Fruit fly (Drosophila melanogaster) whole organism, embryonic: ENCODE data around the gene chic.

Experiments
- Atf6 ChIP-seq: fragments of 200-800 bp; sonication (Bioruptor generic); IDR thresholded peaks from 2 replicates; pipeline ENCODE4 v1.3.6; 2022; ENCODE audit warnings: missing biosample characterization, missing genetic modification characterization
- CG10147 ChIP-seq: fragments of 200-800 bp; sonication (Bioruptor generic); optimal IDR thresholded peaks from 2 replicates; lab custom pipeline; 2019; ENCODE audit warnings: missing biosample characterization, mild to moderate bottlenecking, missing genetic modification characterization, moderate library complexity
- CG11696 ChIP-seq: fragments of 200-800 bp; sonication (Bioruptor generic); IDR thresholded peaks from 2 replicates; pipeline ENCODE4 v1.3.6; 2022; ENCODE audit warnings: missing biosample characterization, missing genetic modification characterization
- CG12236 ChIP-seq: fragments of 200-800 bp; sonication (Bioruptor generic); optimal IDR thresholded peaks from 2 replicates; lab custom pipeline; 2016; ENCODE audit warnings: missing biosample characterization, missing genetic modification characterization
- CG12299 ChIP-seq: fragments of 200-800 bp; sonication (Bioruptor generic); optimal IDR thresholded peaks from 2 replicates; lab custom pipeline; 2018; ENCODE audit warnings: missing biosample characterization, mild to moderate bottlenecking, missing genetic modification characterization
- CG13287 ChIP-seq: fragments of 200-800 bp; sonication (Bioruptor generic); IDR thresholded peaks from 2 replicates; pipeline ENCODE4 v1.3.6; 2022; ENCODE audit warnings: missing biosample characterization, missing genetic modification characterization; ENCODE audit not compliant: partially characterized antibody
- CG15696 ChIP-seq: fragments of 200-800 bp; sonication (Bioruptor generic); optimal IDR thresholded peaks from 2 replicates; lab custom pipeline; 2019; ENCODE audit warnings: missing biosample characterization, mild to moderate bottlenecking, missing genetic modification characterization, moderate library complexity
- CG1792 ChIP-seq: fragments of 200-800 bp; sonication (Bioruptor generic); optimal IDR thresholded peaks from 2 replicates; lab custom pipeline; 2016; ENCODE audit warnings: missing biosample characterization, missing genetic modification characterization
- CG18011 ChIP-seq: fragments of 200-800 bp; sonication (Bioruptor generic); optimal IDR thresholded peaks from 2 replicates; lab custom pipeline; 2017; ENCODE audit warnings: missing biosample characterization, missing genetic modification characterization, mild to moderate bottlenecking, moderate library complexity, missing genotype
- CG2120 ChIP-seq: fragments of 200-800 bp; sonication (Bioruptor generic); optimal IDR thresholded peaks from 3 replicates; lab custom pipeline; 2016; ENCODE audit warnings: missing biosample characterization, missing genetic modification characterization
- CG2199 ChIP-seq: fragments of 200-800 bp; sonication (Bioruptor generic); IDR thresholded peaks from 3 replicates; pipeline ENCODE4 v1.3.6; 2022; ENCODE audit warnings: missing biosample characterization, missing genetic modification characterization
- CG2875 ChIP-seq: fragments of 200-800 bp; sonication (Bioruptor generic); optimal IDR thresholded peaks from 2 replicates; lab custom pipeline; 2017; ENCODE audit warnings: missing biosample characterization, mild to moderate bottlenecking, missing genetic modification characterization, missing genetic modification reagents
- CG31365 ChIP-seq: fragments of 200-800 bp; sonication (Bioruptor generic); optimal IDR thresholded peaks from 2 replicates; lab custom pipeline; 2018; ENCODE audit warnings: missing biosample characterization, mild to moderate bottlenecking, missing genetic modification characterization
- CG34224 ChIP-seq: fragments of 200-800 bp; sonication (Bioruptor generic); IDR thresholded peaks from 3 replicates; pipeline ENCODE4 v1.3.6; 2022; ENCODE audit warnings: missing biosample characterization, missing genetic modification characterization; ENCODE audit not compliant: partially characterized antibody
- CG4707 ChIP-seq: fragments of 200-800 bp; sonication (Bioruptor generic); optimal IDR thresholded peaks from 2 replicates; lab custom pipeline; 2018; ENCODE audit warnings: missing biosample characterization, mild to moderate bottlenecking, missing genetic modification characterization, moderate library complexity
- CG5953 ChIP-seq: fragments of 200-800 bp; sonication (Bioruptor generic); IDR thresholded peaks from 2 replicates; pipeline ENCODE4 v1.3.6; 2022; ENCODE audit warnings: missing biosample characterization, missing genetic modification characterization
- CG6175 ChIP-seq: fragments of 200-800 bp; sonication (Bioruptor generic); IDR thresholded peaks from 3 replicates; pipeline ENCODE4 v1.3.6; 2022; ENCODE audit warnings: missing biosample characterization, missing genetic modification characterization
- CG6272 ChIP-seq: fragments of 200-800 bp; sonication (Bioruptor generic); IDR thresholded peaks from 2 replicates; pipeline ENCODE4 v1.3.6; 2022; ENCODE audit warnings: missing biosample characterization, missing genetic modification characterization
- CG8290 ChIP-seq, 3 experiments: fragments of 200-800 bp; sonication (Bioruptor generic); optimal IDR thresholded peaks; 2 replicates each; lab custom pipeline; 2016 to 2019; ENCODE audit warnings: missing biosample characterization in 3 of 3, missing genetic modification characterization in 3 of 3, mild to moderate bottlenecking in 2 of 3, moderate library complexity in 1 of 3
- CG8924 ChIP-seq: fragments of 200-800 bp; optimal IDR thresholded peaks from 3 replicates; lab custom pipeline; 2019; ENCODE audit warnings: missing biosample characterization, mild to moderate bottlenecking, missing genetic modification characterization, moderate library complexity
- CG9437 ChIP-seq: fragments of 200-800 bp; sonication (Bioruptor generic); optimal IDR thresholded peaks from 2 replicates; lab custom pipeline; 2018; ENCODE audit warnings: missing biosample characterization, mild to moderate bottlenecking, missing genetic modification characterization
- CG9797 ChIP-seq: fragments of 200-800 bp; sonication (Bioruptor generic); optimal IDR thresholded peaks from 3 replicates; lab custom pipeline; 2018; ENCODE audit warnings: missing biosample characterization, mild to moderate bottlenecking, missing genetic modification characterization
- CTCF ChIP-seq: fragments of 200-800 bp; sonication (Bioruptor generic); optimal IDR thresholded peaks from 2 replicates; lab custom pipeline; 2017; ENCODE audit warnings: missing biosample characterization, mild to moderate bottlenecking, missing genetic modification characterization, moderate library complexity
- Dek ChIP-seq: fragments of 200-800 bp; sonication (Bioruptor generic); optimal IDR thresholded peaks from 3 replicates; lab custom pipeline; 2019; ENCODE audit warnings: missing biosample characterization, mild to moderate bottlenecking, missing genetic modification characterization, moderate library complexity
- Dll ChIP-seq: fragments of 200-800 bp; sonication (Bioruptor generic); IDR thresholded peaks from 4 replicates; pipeline ENCODE4 v1.3.6; 2022; ENCODE audit warnings: missing biosample characterization, missing genetic modification characterization; ENCODE audit not compliant: partially characterized antibody
- Gsc ChIP-seq: fragments of 200-800 bp; sonication (Bioruptor generic); IDR thresholded peaks from 2 replicates; pipeline ENCODE4 v1.3.6; 2022; ENCODE audit warnings: missing biosample characterization, missing genetic modification characterization
- H15 ChIP-seq: fragments of 200-800 bp; sonication (Bioruptor generic); IDR thresholded peaks from 3 replicates; pipeline ENCODE4 v1.3.6; 2022; ENCODE audit warnings: missing biosample characterization, missing genetic modification characterization
- Hr78 ChIP-seq, 2 experiments: fragments of 200-800 bp in 1 of 2; fragments of >200 bp in 1 of 2; sonication (Bioruptor generic) in 1 of 2; optimal IDR thresholded peaks; 2 replicates each; lab custom pipeline; 2017 to 2019; ENCODE audit warnings: missing biosample characterization in 2 of 2, missing genetic modification characterization in 2 of 2, mild to moderate bottlenecking in 1 of 2, moderate library complexity in 1 of 2
- Ptx1 ChIP-seq: fragments of 200-800 bp; sonication (Bioruptor generic); IDR thresholded peaks from 2 replicates; pipeline ENCODE4 v1.3.6; 2022; ENCODE audit warnings: missing biosample characterization, missing genetic modification characterization
- Scr ChIP-seq: fragments of 200-800 bp; sonication (Bioruptor generic); IDR thresholded peaks from 2 replicates; pipeline ENCODE4 v1.3.6; 2022; ENCODE audit warnings: missing biosample characterization, missing genetic modification characterization; ENCODE audit not compliant: partially characterized antibody
- Sry-β ChIP-seq: fragments of 200-800 bp; sonication (Bioruptor generic); optimal IDR thresholded peaks from 2 replicates; lab custom pipeline; 2018; ENCODE audit warnings: missing biosample characterization, mild to moderate bottlenecking, missing genetic modification characterization, moderate library complexity
- ase ChIP-seq: fragments of 200-800 bp; sonication (Bioruptor generic); IDR thresholded peaks from 3 replicates; pipeline ENCODE4 v1.3.6; 2022; ENCODE audit warnings: missing biosample characterization, missing genetic modification characterization
- cad ChIP-seq: fragments of >200 bp; optimal IDR thresholded peaks from 2 replicates; lab custom pipeline; 2017; ENCODE audit warnings: missing biosample characterization, missing genetic modification characterization
- cas ChIP-seq: fragments of 200-800 bp; sonication (Bioruptor generic); IDR thresholded peaks from 2 replicates; pipeline ENCODE4 v1.3.6; 2022; ENCODE audit warnings: missing biosample characterization, missing genetic modification characterization
- dan ChIP-seq: fragments of 200-800 bp; sonication (Bioruptor generic); IDR thresholded peaks from 2 replicates; pipeline ENCODE4 v1.3.6; 2022; ENCODE audit warnings: missing biosample characterization, missing genetic modification characterization
- dm ChIP-seq: fragments of 200-800 bp; sonication (Bioruptor generic); optimal IDR thresholded peaks from 3 replicates; lab custom pipeline; 2016; ENCODE audit warnings: missing biosample characterization, missing genetic modification characterization
- dmrt99B ChIP-seq: fragments of 200-800 bp; sonication (Bioruptor generic); optimal IDR thresholded peaks from 2 replicates; lab custom pipeline; 2018; ENCODE audit warnings: missing biosample characterization, mild to moderate bottlenecking, missing genetic modification characterization, moderate library complexity
- ftz-f1 ChIP-seq: fragments of 200-800 bp; sonication (Bioruptor generic); optimal IDR thresholded peaks from 2 replicates; lab custom pipeline; 2016; ENCODE audit warnings: missing biosample characterization, missing genetic modification characterization
- jumu ChIP-seq: fragments of 200-800 bp; sonication (Bioruptor generic); optimal IDR thresholded peaks from 3 replicates; lab custom pipeline; 2016; ENCODE audit warnings: missing biosample characterization, missing genetic modification characterization
- nmo ChIP-seq: fragments of 200-800 bp; sonication (Bioruptor generic); optimal IDR thresholded peaks from 2 replicates; lab custom pipeline; 2018; ENCODE audit warnings: missing biosample characterization, mild to moderate bottlenecking, missing genetic modification characterization, moderate library complexity
- pnt ChIP-seq: fragments of 200-800 bp; sonication (Bioruptor generic); optimal IDR thresholded peaks from 3 replicates; lab custom pipeline; 2016; ENCODE audit warnings: missing biosample characterization, missing genetic modification characterization
- run ChIP-seq: fragments of 200-800 bp; sonication (Bioruptor generic); optimal IDR thresholded peaks from 3 replicates; lab custom pipeline; 2018; ENCODE audit warnings: missing biosample characterization, mild to moderate bottlenecking, missing genetic modification characterization
- sc ChIP-seq, 3 experiments: fragments of >200 bp in 2 of 3; fragments of 200-800 bp in 1 of 3; sonication (Bioruptor generic) in 1 of 3; optimal IDR thresholded peaks; 2 replicates in 2 of 3; 3 replicates in 1 of 3; lab custom pipeline; 2017; ENCODE audit warnings: mild to moderate bottlenecking in 1 of 3, missing biosample characterization in 1 of 3, missing genetic modification characterization in 1 of 3, missing genetic modification reagents in 1 of 3
- sens-2 ChIP-seq: fragments of 200-800 bp; sonication (Bioruptor generic); IDR thresholded peaks from 2 replicates; pipeline ENCODE4 v1.3.6; 2022; ENCODE audit warnings: missing biosample characterization, missing genetic modification characterization
- shn ChIP-seq: fragments of 200-800 bp; sonication (Bioruptor generic); optimal IDR thresholded peaks from 3 replicates; lab custom pipeline; 2016; ENCODE audit warnings: missing biosample characterization, missing genetic modification characterization
- slbo ChIP-seq: fragments of 200-800 bp; sonication (Bioruptor generic); IDR thresholded peaks from 2 replicates; pipeline ENCODE4 v1.3.6; 2022; ENCODE audit warnings: missing biosample characterization, missing genetic modification characterization
- slou ChIP-seq: fragments of 200-800 bp; sonication (Bioruptor generic); optimal IDR thresholded peaks from 3 replicates; lab custom pipeline; 2016; ENCODE audit warnings: missing biosample characterization, missing genetic modification characterization
- ttk ChIP-seq: fragments of 200-800 bp; sonication (Bioruptor generic); IDR thresholded peaks from 2 replicates; pipeline ENCODE4 v2.1.2; 2022; ENCODE audit warnings: missing biosample characterization, missing genetic modification characterization
- tx ChIP-seq: fragments of 200-800 bp; sonication (Bioruptor generic); optimal IDR thresholded peaks from 2 replicates; lab custom pipeline; 2016; ENCODE audit warnings: missing biosample characterization, missing genetic modification characterization
- wek ChIP-seq: fragments of 200-800 bp; sonication (Bioruptor generic); optimal IDR thresholded peaks from 3 replicates; lab custom pipeline; 2018; ENCODE audit warnings: missing biosample characterization, mild to moderate bottlenecking, missing genetic modification characterization, moderate library complexity
- zf30C ChIP-seq: fragments of 200-800 bp; sonication (Bioruptor generic); optimal IDR thresholded peaks from 3 replicates; lab custom pipeline; 2018; ENCODE audit warnings: missing biosample characterization, mild to moderate bottlenecking, missing genetic modification characterization

chic gene

DNA sequence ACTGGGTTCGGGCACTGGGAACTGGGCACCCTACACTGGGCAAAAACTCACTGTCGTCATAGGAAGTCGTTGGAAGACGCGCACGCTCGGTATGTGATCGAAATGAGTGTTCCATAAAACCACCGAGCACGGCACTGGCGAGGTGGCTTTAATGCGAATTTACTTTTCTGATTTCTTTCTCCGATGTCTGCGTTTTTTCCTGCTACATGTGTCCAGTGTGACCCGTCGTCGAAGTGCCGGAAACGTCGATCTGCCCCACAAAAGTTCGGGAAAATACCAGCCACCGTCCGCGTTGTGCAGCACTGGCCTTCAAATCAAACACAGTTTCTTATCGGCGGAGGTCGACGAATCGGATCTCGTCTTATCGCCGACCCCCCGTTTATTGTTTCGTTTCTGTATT is 18.4 kb upstream of the chic start, which contains the start of gene Kdm5 (continued):
- TF ChIP-seq CG12299 (tag; lab: Kevin White, UChicago) (no peak), ftz-f1 (GFP tag; lab: Kevin White, UChicago) (peak; percentile 88), sens-2 (no peak), sc (optimal IDR thresholded peaks at IDR 0.05; lab: Kevin White, UChicago) (no peak), sc (GFP tag; optimal IDR thresholded peaks at IDR 0.05; lab: Kevin White, UChicago) (no peak), CG6175 (GFP tag; lab: Robert Waterston, UW) (no peak), CG2120 (GFP tag; lab: Kevin White, UChicago) (peak; percentile 61), jumu (GFP tag; lab: Kevin White, UChicago) (peak; percentile 37), cad (GFP tag; lab: Kevin White, UChicago) (no peak), CG9797 (GFP tag; lab: Kevin White, UChicago) (peak; percentile 89), CG6272 (GFP tag; lab: Robert Waterston, UW) (no peak), zf30C (no peak), dan (GFP tag; lab: Robert Waterston, UW) (no peak), dmrt99B (tag; lab: Kevin White, UChicago) (no peak), CG15696 (no peak), Hr78 (GFP tag; optimal IDR thresholded peaks at IDR 0.05; lab: Kevin White, UChicago) (peak in 1 of 2 experiments; percentile 80), CG2199 (GFP tag; lab: Robert Waterston, UW) (0 out of 3 replicates have a peak, but pooled peaks have one; percentile 49), CG2875 (GFP tag; lab: Kevin White, UChicago) (no peak), cas (GFP tag; lab: Robert Waterston, UW) (no peak), nmo (peak; percentile 25), Dll (no peak), CG13287 (GFP tag; lab: Robert Waterston, UW) (peak; percentile 24; the same call in 1 of the 2 replicates), H15 (no peak), CG9437 (GFP tag; lab: Kevin White, UChicago) (no peak), pnt (GFP tag; lab: Kevin White, UChicago) (no peak), slbo (GFP tag; lab: Robert Waterston, UW) (peak; percentile 58), CG5953 (GFP tag; lab: Robert Waterston, UW) (no peak), slou (GFP tag; lab: Kevin White, UChicago) (no peak), run (tag; lab: Kevin White, UChicago) (no peak), CG4707 (no peak), ase (GFP tag; lab: Robert Waterston, UW) (no peak), ttk (no peak), dm (GFP tag; lab: Kevin White, UChicago) (peak; percentile 44), tx (GFP tag; lab: Kevin White, UChicago) (peak; percentile 11), Scr (peak; percentile 34), Dek (tag; lab: Kevin White, UChicago) (no peak), CG8924 (tag; lab: Kevin White, UChicago) (peak; percentile 7), Gsc (GFP tag; lab: Robert Waterston, UW) (no peak), CG31365 (tag; lab: Kevin White, UChicago) (no peak), Atf6 (GFP tag; lab: Robert Waterston, UW) (peak; percentile 57), CG1792 (GFP tag; lab: Kevin White, UChicago) (no peak), CG34224 (GFP tag; lab: Robert Waterston, UW) (no peak), CG8290 (GFP tag; optimal IDR thresholded peaks at IDR 0.05; lab: Kevin White, UChicago) (no peak), CG8290 (tag; optimal IDR thresholded peaks at IDR 0.05; lab: Kevin White, UChicago) (no peak), CG18011 (GFP tag; lab: Kevin White, UChicago) (no peak), CG10147 (GFP tag; lab: Kevin White, UChicago) (no peak), wek (GFP tag; lab: Kevin White, UChicago) (no peak), shn (GFP tag; lab: Kevin White, UChicago) (peak; percentile 45), Ptx1 (GFP tag; lab: Robert Waterston, UW) (no peak), CG11696 (GFP tag; lab: Robert Waterston, UW) (no peak), Sry-β (no peak), CTCF (peak; percentile 30), CG12236 (no peak)
